Worm (Caenorhabditis elegans) whole organism, young adult: ENCODE data around the gene srh-295.

Source experiments
- B0261.1 ChIP-seq: sonication (generic microtip); optimal IDR thresholded peaks from 2 replicates; lab custom pipeline; 2016; ENCODE audit warnings: mild to moderate bottlenecking, missing genetic modification characterization, moderate library complexity, missing compliant biosample characterization
- C17E4.6 ChIP-seq: fragments of 200-800 bp; sonication (Bioruptor generic); IDR thresholded peaks from 2 replicates; pipeline ENCODE4 v1.3.6; 2022; ENCODE audit warnings: missing genetic modification reagents, missing genetic modification characterization, missing compliant biosample characterization
- F22D6.2 ChIP-seq: sonication (generic microtip); optimal IDR thresholded peaks from 2 replicates; lab custom pipeline; 2016; ENCODE audit warnings: mild to moderate bottlenecking, missing genetic modification characterization, missing compliant biosample characterization
- F23B12.7 ChIP-seq: sonication (generic microtip); optimal IDR thresholded peaks from 2 replicates; lab custom pipeline; 2017; ENCODE audit warnings: missing genetic modification characterization, mild to moderate bottlenecking, missing compliant biosample characterization, antibody characterized with exemption, moderate library complexity; ENCODE audit not compliant: insufficient read depth
- F55B11.4 ChIP-seq: sonication (generic microtip); optimal IDR thresholded peaks from 2 replicates; lab custom pipeline; 2016; ENCODE audit warnings: missing compliant biosample characterization, missing genetic modification characterization, borderline replicate concordance; ENCODE audit not compliant: insufficient read depth
- T07F8.4 ChIP-seq: sonication (generic microtip); optimal IDR thresholded peaks from 2 replicates; lab custom pipeline; 2016; ENCODE audit warnings: mild to moderate bottlenecking, missing genetic modification characterization, moderate library complexity, missing compliant biosample characterization
- T26A5.8 ChIP-seq: sonication (generic microtip); optimal IDR thresholded peaks from 2 replicates; lab custom pipeline; 2016; ENCODE audit warnings: missing genetic modification characterization, missing compliant biosample characterization
- Y53G8AR.9 ChIP-seq: fragments of 200-800 bp; sonication (Bioruptor generic); conservative IDR thresholded peaks from 2 replicates; pipeline ENCODE4 v1.3.6; 2022; ENCODE audit warnings: missing genetic modification reagents, missing genetic modification characterization, missing compliant biosample characterization
- Y67H2A.10 ChIP-seq: fragments of 200-800 bp; sonication (Bioruptor generic); conservative IDR thresholded peaks from 2 replicates; pipeline ENCODE4 v1.3.6; 2022; ENCODE audit warnings: missing genetic modification reagents, missing genetic modification characterization, missing compliant biosample characterization
- atf-7 ChIP-seq: sonication (generic microtip); optimal IDR thresholded peaks from 2 replicates; lab custom pipeline; 2017; ENCODE audit warnings: mild to moderate bottlenecking, missing genetic modification characterization, missing compliant biosample characterization
- attf-5 ChIP-seq: fragments of 200-800 bp; sonication (Bioruptor generic); optimal IDR thresholded peaks from 2 replicates; lab custom pipeline; 2018; ENCODE audit warnings: mild to moderate bottlenecking, missing genetic modification characterization, missing compliant biosample characterization
- chd-7 ChIP-seq: sonication (generic microtip); optimal IDR thresholded peaks from 2 replicates; lab custom pipeline; 2016; ENCODE audit warnings: mild to moderate bottlenecking, missing genetic modification characterization, moderate library complexity, missing compliant biosample characterization
- die-1 ChIP-seq: sonication (generic microtip); optimal IDR thresholded peaks from 2 replicates; lab custom pipeline; 2016; ENCODE audit warnings: missing genotype, mild to moderate bottlenecking, missing genetic modification characterization, missing compliant biosample characterization
- let-526 ChIP-seq: fragments of 200-800 bp; sonication (Bioruptor generic); IDR thresholded peaks from 2 replicates; pipeline ENCODE4 v1.3.6; 2022; ENCODE audit warnings: missing genetic modification reagents, missing genetic modification characterization, missing compliant biosample characterization
- lin-26 ChIP-seq: fragments of 200-800 bp; sonication (Bioruptor generic); IDR thresholded peaks from 2 replicates; pipeline ENCODE4 v1.3.6; 2022; ENCODE audit warnings: missing genetic modification reagents, missing genetic modification characterization, missing compliant biosample characterization
- lsy-27 ChIP-seq: sonication (generic microtip); optimal IDR thresholded peaks from 2 replicates; lab custom pipeline; 2017; ENCODE audit warnings: missing genetic modification characterization, mild to moderate bottlenecking, missing compliant biosample characterization, antibody characterized with exemption, missing genotype, borderline replicate concordance; ENCODE audit not compliant: insufficient read depth
- nfya-1 ChIP-seq: sonication (generic microtip); optimal IDR thresholded peaks from 2 replicates; lab custom pipeline; 2017; ENCODE audit warnings: antibody characterized with exemption, missing compliant biosample characterization, missing genetic modification characterization, borderline replicate concordance; ENCODE audit not compliant: insufficient read depth
- nhr-27 ChIP-seq: fragments of 200-800 bp; sonication (Bioruptor generic); optimal IDR thresholded peaks from 2 replicates; lab custom pipeline; 2018; ENCODE audit warnings: mild to moderate bottlenecking, missing genetic modification characterization, moderate library complexity, missing compliant biosample characterization
- nhr-80 ChIP-seq: sonication (generic microtip); optimal IDR thresholded peaks from 2 replicates; lab custom pipeline; 2016; ENCODE audit warnings: missing genetic modification characterization, missing compliant biosample characterization
- snpc-3.4 ChIP-seq: sonication (generic microtip); optimal IDR thresholded peaks from 2 replicates; lab custom pipeline; 2017; ENCODE audit warnings: missing genetic modification characterization, mild to moderate bottlenecking, missing compliant biosample characterization, antibody characterized with exemption, moderate library complexity, missing genotype, missing genetic modification reagents
- tbp1 ChIP-seq: fragments of 200-800 bp; sonication (Bioruptor generic); optimal IDR thresholded peaks from 2 replicates; lab custom pipeline; 2018; ENCODE audit warnings: mild to moderate bottlenecking, missing genetic modification characterization, missing compliant biosample characterization
- tlf-1 ChIP-seq: fragments of 200-800 bp; sonication (Bioruptor generic); optimal IDR thresholded peaks from 2 replicates; lab custom pipeline; 2018; ENCODE audit warnings: mild to moderate bottlenecking, missing genetic modification characterization, missing compliant biosample characterization
- ztf-25 ChIP-seq: fragments of 200-800 bp; sonication (Bioruptor generic); IDR thresholded peaks from 2 replicates; pipeline ENCODE4 v1.3.6; 2022; ENCODE audit warnings: missing genetic modification reagents, missing genetic modification characterization, missing compliant biosample characterization
- ztf-6 ChIP-seq: fragments of 200-800 bp; sonication (Bioruptor generic); IDR thresholded peaks from 2 replicates; pipeline ENCODE4 v1.3.6; 2022; ENCODE audit warnings: missing genetic modification reagents, missing genetic modification characterization, missing compliant biosample characterization

The srh-295 gene

ce11 chrV:15377903-15378302 is 47.5 kb downstream of the srh-295 start, which contains the start of gene srh-122:
TSS of gene srh-122 (minus strand) at chrV:15378003.
- TF ChIP-seq T07F8.4 = no peak
- TF ChIP-seq F55B11.4 (tag; lab: Kevin White, UChicago) = no peak
- no peak for TF ChIP-seq nfya-1 (tag; lab: Kevin White, UChicago)
- no peak for TF ChIP-seq ztf-6
- no peak for TF ChIP-seq chd-7 (tag; lab: Kevin White, UChicago)
- no peak for TF ChIP-seq T26A5.8 (tag; lab: Kevin White, UChicago)
- TF ChIP-seq attf-5 (GFP tag; lab: Kevin White, UChicago) = no peak
- TF ChIP-seq F22D6.2 (tag; lab: Kevin White, UChicago) = no peak
- no peak for TF ChIP-seq atf-7 (tag; lab: Kevin White, UChicago)
- no peak for TF ChIP-seq Y67H2A.10 (GFP tag; lab: Robert Waterston, UW)
- no peak for TF ChIP-seq B0261.1

DNA sequence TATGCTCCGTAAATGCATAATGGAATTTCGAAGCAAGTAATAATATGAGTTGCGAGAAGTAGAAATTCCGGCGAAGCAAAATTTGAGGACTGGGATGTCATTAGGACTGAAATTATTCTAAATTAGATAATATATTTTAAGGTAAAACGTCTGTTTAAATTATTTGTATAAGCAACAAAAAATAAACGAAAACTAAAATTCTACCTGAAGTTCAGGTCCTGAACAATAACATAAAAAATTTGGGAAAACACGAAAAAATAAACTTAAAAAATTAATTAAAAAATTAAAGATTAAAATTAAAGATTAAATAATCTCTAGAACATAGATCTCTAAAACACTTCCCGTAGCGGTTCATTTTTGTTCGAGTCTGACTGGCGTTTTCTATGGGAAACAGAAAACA is 49.4 kb downstream of the srh-295 start, which contains the start of gene srh-251:
Gene srh-251 (minus strand): TSS at position 101 of the 400 bp plus-strand sequence.
- TF ChIP-seq F23B12.7 (tag; lab: Kevin White, UChicago) = no peak
- TF ChIP-seq tlf-1 (GFP tag; lab: Kevin White, UChicago) = no peak
- TF ChIP-seq nhr-27 (tag; lab: Kevin White, UChicago) = no peak
- TF ChIP-seq C17E4.6 (GFP tag; lab: Robert Waterston, UW) = no peak
- TF ChIP-seq tbp1 (GFP tag; lab: Kevin White, UChicago) = no peak
- TF ChIP-seq snpc-3.4 (tag; lab: Kevin White, UChicago) = no peak
- no peak for TF ChIP-seq die-1 (tag; lab: Kevin White, UChicago)
- TF ChIP-seq ztf-25 (GFP tag; lab: Robert Waterston, UW) = no peak
- TF ChIP-seq let-526 (GFP tag; lab: Robert Waterston, UW) = no peak

ce11 chrV:15380857-15381256 is 50.4 kb downstream of the srh-295 start, which contains the start of gene dhs-23:
TSS of gene dhs-23 (plus strand) at chrV:15381219.
- TF ChIP-seq Y53G8AR.9 (GFP tag; lab: Robert Waterston, UW) (no peak), lin-26 (GFP tag; lab: Robert Waterston, UW) (no peak), nhr-80 (tag; lab: Kevin White, UChicago) (peak; percentile 11), lsy-27 (tag; lab: Kevin White, UChicago) (no peak)
